Worm (Caenorhabditis elegans): Measurements from ENCODE around the gene str-77.

Gene str-77

DNA sequence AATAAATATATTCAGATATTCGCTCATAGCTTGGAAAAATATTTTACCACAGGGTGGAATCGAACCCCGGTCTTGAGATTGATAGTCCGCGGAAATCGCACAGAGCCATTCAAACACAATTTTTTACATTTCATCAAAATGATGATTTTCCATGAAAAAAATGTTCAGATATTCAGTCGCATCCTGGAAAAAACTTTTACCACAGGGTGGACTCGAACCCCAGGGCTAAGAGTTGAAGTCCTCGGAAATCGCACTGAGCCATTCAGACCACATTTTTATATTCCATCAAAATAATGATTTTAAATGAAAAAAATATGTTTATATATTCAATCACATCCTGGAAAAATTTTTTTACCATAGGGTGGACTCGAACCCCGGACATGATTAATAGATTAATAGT is 3.8 kb downstream of the str-77 start:
- TF ChIP-seq cog-1 (tag; optimal IDR thresholded peaks at IDR 0.05): no peak
- TF ChIP-seq ref-1 (GFP tag; conservative IDR thresholded peaks at IDR 0.05): no peak
- TF ChIP-seq tab-1 (GFP tag; IDR thresholded peaks at IDR 0.05): no peak
- no peak for TF ChIP-seq flt-1 (GFP tag; IDR thresholded peaks at IDR 0.05)
- TF ChIP-seq med-1 (GFP tag; optimal IDR thresholded peaks at IDR 0.05; ENCODE audit: insufficient read depth): no peak
- TF ChIP-seq ztf-23 (GFP tag; IDR thresholded peaks at IDR 0.05): no peak

- no peak for TF ChIP-seq ref-1 (GFP tag; conservative IDR thresholded peaks at IDR 0.05)
- TF ChIP-seq med-1 (GFP tag; optimal IDR thresholded peaks at IDR 0.05; ENCODE audit: insufficient read depth): no peak
- no peak for TF ChIP-seq ztf-23 (GFP tag; IDR thresholded peaks at IDR 0.05)
- no peak for TF ChIP-seq T22C8.4 (GFP tag; IDR thresholded peaks at IDR 0.05)
- TF ChIP-seq tab-1 (GFP tag; IDR thresholded peaks at IDR 0.05): no peak
- TF ChIP-seq ztf-29 (GFP tag; IDR thresholded peaks at IDR 0.05): no peak
- TF ChIP-seq cog-1 (tag; optimal IDR thresholded peaks at IDR 0.05): no peak
- TF ChIP-seq klf-2 (GFP tag; conservative IDR thresholded peaks at IDR 0.05): no peak
- TF ChIP-seq flt-1 (GFP tag; IDR thresholded peaks at IDR 0.05): no peak
Measured at ce11 chrV:17723142-17723781, 4.5 kb downstream of the str-77 start.

ce11 chrV:17724704-17725103 is 6.0 kb downstream of the str-77 start, which contains the start of gene fat-5:
fat-5 (plus strand) TSS chrV:17725004.
- TF ChIP-seq ref-1 (GFP tag; conservative IDR thresholded peaks at IDR 0.05) (no peak), tab-1 (GFP tag; IDR thresholded peaks at IDR 0.05) (no peak), klf-2 (GFP tag; conservative IDR thresholded peaks at IDR 0.05) (no peak), T22C8.4 (GFP tag; IDR thresholded peaks at IDR 0.05) (no peak), ztf-23 (GFP tag; IDR thresholded peaks at IDR 0.05) (no peak)

DNA sequence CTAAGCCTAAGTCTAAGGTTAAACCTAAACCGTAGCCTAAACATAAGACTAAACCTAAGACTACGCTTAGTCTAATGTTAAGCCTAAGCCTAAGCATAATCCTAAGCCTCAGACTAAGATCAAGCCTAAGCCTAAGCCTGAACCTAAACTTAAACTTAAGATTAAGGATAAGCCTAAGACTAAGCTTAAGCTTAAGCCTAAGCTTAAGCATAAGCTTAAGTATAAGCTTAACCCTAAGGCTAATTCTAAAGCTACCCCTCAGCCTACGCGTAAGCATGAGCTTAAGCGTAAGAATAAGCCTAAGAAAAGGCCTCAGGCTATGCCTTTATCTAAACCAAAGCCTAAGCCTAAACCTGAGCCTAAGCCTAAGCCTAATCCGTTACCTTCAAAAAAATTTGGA is 9.6 kb downstream of the str-77 start:
- no peak for TF ChIP-seq ref-1 (GFP tag; conservative IDR thresholded peaks at IDR 0.05)
- TF ChIP-seq ztf-23 (GFP tag; IDR thresholded peaks at IDR 0.05): no peak
- TF ChIP-seq cog-1 (tag; optimal IDR thresholded peaks at IDR 0.05): no peak
- TF ChIP-seq med-1 (GFP tag; optimal IDR thresholded peaks at IDR 0.05; ENCODE audit: insufficient read depth): no peak
- no peak for TF ChIP-seq T22C8.4 (GFP tag; IDR thresholded peaks at IDR 0.05)
- TF ChIP-seq flt-1 (GFP tag; IDR thresholded peaks at IDR 0.05): no peak
- no peak for TF ChIP-seq ztf-29 (GFP tag; IDR thresholded peaks at IDR 0.05)
- no peak for TF ChIP-seq tab-1 (GFP tag; IDR thresholded peaks at IDR 0.05)
- TF ChIP-seq klf-2 (GFP tag; conservative IDR thresholded peaks at IDR 0.05): no peak

ce11 chrV:17728757-17729156 is 10.0 kb downstream of the str-77 start:
- TF ChIP-seq tab-1 (GFP tag; IDR thresholded peaks at IDR 0.05) (no peak), ztf-29 (GFP tag; IDR thresholded peaks at IDR 0.05) (no peak), flt-1 (GFP tag; IDR thresholded peaks at IDR 0.05) (no peak), med-1 (GFP tag; optimal IDR thresholded peaks at IDR 0.05; ENCODE audit: insufficient read depth) (no peak), klf-2 (GFP tag; conservative IDR thresholded peaks at IDR 0.05) (no peak), T22C8.4 (GFP tag; IDR thresholded peaks at IDR 0.05) (no peak), ztf-23 (GFP tag; IDR thresholded peaks at IDR 0.05) (no peak), ref-1 (GFP tag; conservative IDR thresholded peaks at IDR 0.05) (no peak), cog-1 (tag; optimal IDR thresholded peaks at IDR 0.05) (no peak)

DNA sequence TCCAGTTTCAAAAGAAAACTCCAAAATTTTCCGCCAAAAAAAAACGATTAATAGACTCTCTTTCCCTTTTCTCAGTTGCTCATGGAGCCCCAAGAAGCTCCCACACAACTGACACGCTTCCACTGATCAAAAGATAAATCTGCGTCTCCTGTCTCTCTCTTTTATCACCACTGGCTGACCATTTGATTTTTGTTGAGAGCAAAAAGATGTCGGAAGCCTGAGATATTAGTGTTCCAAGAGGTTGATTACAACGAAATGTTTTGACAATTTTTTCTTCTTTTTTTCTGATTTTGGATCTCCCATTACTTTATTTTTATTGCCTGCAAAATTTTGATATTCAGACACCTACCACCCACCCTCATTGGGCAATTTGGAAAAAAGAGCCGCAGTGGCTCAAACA is 13.8 kb downstream of the str-77 start, which contains the start of gene twk-42:
Gene twk-42, minus strand, starts transcription at position 101 of the 400 bp plus-strand sequence.
- no peak for TF ChIP-seq ref-1 (GFP tag; conservative IDR thresholded peaks at IDR 0.05)
- TF ChIP-seq klf-2 (GFP tag; conservative IDR thresholded peaks at IDR 0.05): no peak
- TF ChIP-seq flt-1 (GFP tag; IDR thresholded peaks at IDR 0.05): no peak
- TF ChIP-seq med-1 (GFP tag; optimal IDR thresholded peaks at IDR 0.05; ENCODE audit: insufficient read depth): no peak
- no peak for TF ChIP-seq ztf-23 (GFP tag; IDR thresholded peaks at IDR 0.05)

DNA sequence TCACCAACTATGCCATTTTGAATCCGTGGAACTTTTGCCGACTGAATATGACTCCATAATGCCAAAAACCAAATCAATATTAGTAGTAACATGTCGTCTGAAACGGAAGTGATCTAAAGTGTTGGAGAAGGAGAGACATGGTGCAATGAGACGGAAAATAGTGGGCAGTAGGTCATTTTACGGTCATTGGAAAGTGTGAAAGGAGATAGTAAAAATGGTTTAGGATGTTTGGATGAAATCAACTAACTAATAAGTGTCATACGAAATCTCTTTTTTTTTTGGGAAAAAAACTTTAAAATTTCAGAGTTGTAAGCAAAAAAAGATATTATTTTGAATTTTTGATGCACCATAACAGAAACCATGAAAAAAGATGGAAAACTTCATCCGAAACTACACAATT is 21.1 kb downstream of the str-77 start, which contains the start of gene cutl-4:
Gene cutl-4, minus strand, starts transcription at position 101 of the 400 bp plus-strand sequence.
- no peak for TF ChIP-seq tab-1 (GFP tag; IDR thresholded peaks at IDR 0.05)
- no peak for TF ChIP-seq ztf-23 (GFP tag; IDR thresholded peaks at IDR 0.05)
- no peak for TF ChIP-seq med-1 (GFP tag; optimal IDR thresholded peaks at IDR 0.05; ENCODE audit: insufficient read depth)
- no peak for TF ChIP-seq cog-1 (tag; optimal IDR thresholded peaks at IDR 0.05)
- no peak for TF ChIP-seq flt-1 (GFP tag; IDR thresholded peaks at IDR 0.05)
- TF ChIP-seq ref-1 (GFP tag; conservative IDR thresholded peaks at IDR 0.05): no peak
- TF ChIP-seq ztf-29 (GFP tag; IDR thresholded peaks at IDR 0.05): no peak
- TF ChIP-seq T22C8.4 (GFP tag; IDR thresholded peaks at IDR 0.05): no peak
- TF ChIP-seq klf-2 (GFP tag; conservative IDR thresholded peaks at IDR 0.05): no peak

DNA sequence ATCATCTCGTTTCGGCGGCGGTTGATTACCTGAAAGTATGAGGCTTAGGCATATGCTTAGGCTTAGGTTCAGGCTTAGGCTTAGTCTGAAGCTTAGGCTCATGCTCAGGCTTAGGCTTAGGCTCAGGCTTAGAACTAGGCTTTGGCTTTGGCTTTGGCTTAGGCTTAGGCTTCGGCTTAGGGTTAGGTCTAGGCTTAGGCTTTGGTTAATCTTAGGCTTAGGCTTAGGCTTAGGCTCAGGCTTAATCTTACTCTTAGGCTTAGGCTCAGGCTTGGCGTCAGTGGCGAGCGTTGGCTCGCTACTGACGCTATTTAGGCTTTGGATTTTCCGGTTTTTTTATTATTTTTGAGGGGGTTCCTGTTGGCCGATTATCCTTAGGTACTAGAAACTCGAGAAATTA is 25.1 kb downstream of the str-77 start:
- no peak for TF ChIP-seq cog-1 (tag; optimal IDR thresholded peaks at IDR 0.05)
- no peak for TF ChIP-seq med-1 (GFP tag; optimal IDR thresholded peaks at IDR 0.05; ENCODE audit: insufficient read depth)
- no peak for TF ChIP-seq tab-1 (GFP tag; IDR thresholded peaks at IDR 0.05)
- no peak for TF ChIP-seq ref-1 (GFP tag; conservative IDR thresholded peaks at IDR 0.05)
- no peak for TF ChIP-seq ztf-29 (GFP tag; IDR thresholded peaks at IDR 0.05)

- TF ChIP-seq ztf-23 (GFP tag; IDR thresholded peaks at IDR 0.05) (no peak), tab-1 (GFP tag; IDR thresholded peaks at IDR 0.05) (no peak), cog-1 (tag; optimal IDR thresholded peaks at IDR 0.05) (no peak), flt-1 (GFP tag; IDR thresholded peaks at IDR 0.05) (no peak), T22C8.4 (GFP tag; IDR thresholded peaks at IDR 0.05) (no peak), med-1 (GFP tag; optimal IDR thresholded peaks at IDR 0.05; ENCODE audit: insufficient read depth) (no peak), ztf-29 (GFP tag; IDR thresholded peaks at IDR 0.05) (no peak), klf-2 (GFP tag; conservative IDR thresholded peaks at IDR 0.05) (no peak), ref-1 (GFP tag; conservative IDR thresholded peaks at IDR 0.05) (no peak)
Measured at ce11 chrV:17746959-17747358, 28.2 kb downstream of the str-77 start, which contains the start of gene twk-36. twk-36 (minus strand) TSS chrV:17747059.

DNA sequence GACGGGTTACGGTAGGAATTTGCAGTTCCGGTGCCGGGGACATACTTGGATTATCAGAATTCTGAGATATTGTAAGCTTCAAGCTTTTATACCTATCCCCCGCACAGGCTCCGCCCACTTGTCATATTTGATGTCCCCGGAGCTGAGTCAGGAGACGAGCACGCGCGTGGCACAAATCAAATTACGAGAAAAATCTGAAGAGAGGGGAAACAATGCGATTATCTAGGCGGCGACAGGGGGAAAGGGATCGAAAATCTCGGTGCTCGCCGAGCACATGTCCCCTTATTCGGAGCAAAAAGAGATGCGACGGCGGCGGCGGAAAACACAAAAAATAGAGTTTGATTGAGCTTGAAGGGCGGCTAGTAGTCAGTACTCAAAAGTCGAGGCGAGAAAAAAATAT is 30.4 kb downstream of the str-77 start, which contains the start of gene R12G8.1:
Gene R12G8.1, minus strand, starts transcription at position 63 of the 400 bp plus-strand sequence.
- TF ChIP-seq cog-1 (tag; optimal IDR thresholded peaks at IDR 0.05) (no peak), ztf-29 (GFP tag; IDR thresholded peaks at IDR 0.05) (no peak), med-1 (GFP tag; optimal IDR thresholded peaks at IDR 0.05; ENCODE audit: insufficient read depth) (no peak), ref-1 (GFP tag; conservative IDR thresholded peaks at IDR 0.05) (no peak), tab-1 (GFP tag; IDR thresholded peaks at IDR 0.05) (no peak), flt-1 (GFP tag; IDR thresholded peaks at IDR 0.05) (no peak), klf-2 (GFP tag; conservative IDR thresholded peaks at IDR 0.05) (no peak), ztf-23 (GFP tag; IDR thresholded peaks at IDR 0.05) (no peak), T22C8.4 (GFP tag; IDR thresholded peaks at IDR 0.05) (no peak)

Data from whole organism, midembryonic.